Worm (Caenorhabditis elegans): ENCODE data around the gene Y26E6A.3.

Y26E6A.3 gene

ce11 chrX:13903769-13904168 lies 6.0 kb downstream of the Y26E6A.3 start:
- TF ChIP-seq elt-1 (tag; optimal IDR thresholded peaks at IDR 0.05; ENCODE audit: borderline replicate concordance, insufficient read depth) (no peak), flh-1 (GFP tag; optimal IDR thresholded peaks at IDR 0.05) (no peak), bed-3 (GFP tag; optimal IDR thresholded peaks at IDR 0.05) (no peak), ceh-43 (GFP tag; optimal IDR thresholded peaks at IDR 0.05) (no peak)

- TF ChIP-seq nhr-76 (tag; optimal IDR thresholded peaks at IDR 0.05) (no peak), lin-13 (tag; optimal IDR thresholded peaks at IDR 0.05) (no peak), ceh-43 (GFP tag; optimal IDR thresholded peaks at IDR 0.05) (no peak)
Measured at ce11 chrX:13903328-13903727, 6.4 kb downstream of the Y26E6A.3 start, which contains the start of gene sra-39. Gene sra-39 (minus strand): TSS chrX:13903428.

ce11 chrX:13900047-13900446 lies 9.7 kb downstream of the Y26E6A.3 start, which contains the start of gene sra-38:
Gene sra-38 (minus strand): TSS chrX:13900147.
- TF ChIP-seq ztf-11 (tag; optimal IDR thresholded peaks at IDR 0.05) (no peak), mab-5 (tag; optimal IDR thresholded peaks at IDR 0.05) (no peak), unc-39 (tag; optimal IDR thresholded peaks at IDR 0.05) (no peak)

- TF ChIP-seq ham-2 (GFP tag; optimal IDR thresholded peaks at IDR 0.05) = no peak
- no peak for TF ChIP-seq cnd-1 (tag; optimal IDR thresholded peaks at IDR 0.05)
- no peak for TF ChIP-seq lin-32 (GFP tag; optimal IDR thresholded peaks at IDR 0.05)
- no peak for TF ChIP-seq pha-4 (tag; optimal IDR thresholded peaks at IDR 0.05)
- no peak for TF ChIP-seq unc-39 (tag; optimal IDR thresholded peaks at IDR 0.05)
- no peak for TF ChIP-seq sem-2 (GFP tag; optimal IDR thresholded peaks at IDR 0.05)
- no peak for TF ChIP-seq ztf-11 (tag; optimal IDR thresholded peaks at IDR 0.05)
- TF ChIP-seq hlh-1 (tag; optimal IDR thresholded peaks at IDR 0.05) = no peak
- no peak for TF ChIP-seq ces-1 (GFP tag; optimal IDR thresholded peaks at IDR 0.05)
- TF ChIP-seq unc-120 (tag; optimal IDR thresholded peaks at IDR 0.05; ENCODE audit: poor library complexity, severe bottlenecking) = no peak
- no peak for TF ChIP-seq ceh-39 (tag; optimal IDR thresholded peaks at IDR 0.05)
- no peak for TF ChIP-seq nhr-237 (tag; optimal IDR thresholded peaks at IDR 0.05)
- no peak for TF ChIP-seq lsy-2 (tag; optimal IDR thresholded peaks at IDR 0.05)
- TF ChIP-seq nhr-2 (tag; optimal IDR thresholded peaks at IDR 0.05) = no peak
- no peak for TF ChIP-seq unc-62 (GFP tag; optimal IDR thresholded peaks at IDR 0.05)
- TF ChIP-seq drap-1 (GFP tag; optimal IDR thresholded peaks at IDR 0.05) = no peak
- TF ChIP-seq zip-8 (tag; optimal IDR thresholded peaks at IDR 0.05) = no peak
Measured at ce11 chrX:13893256-13893655, 16.5 kb downstream of the Y26E6A.3 start, which contains the start of gene sra-37. Gene sra-37 (minus strand): TSS chrX:13893356.

ce11 chrX:13886195-13886594 lies 23.6 kb downstream of the Y26E6A.3 start:
- TF ChIP-seq nhr-2 (tag; optimal IDR thresholded peaks at IDR 0.05) (peak; percentile 17), mls-2 (tag; optimal IDR thresholded peaks at IDR 0.05) (no peak), tbx-8 (GFP tag; optimal IDR thresholded peaks at IDR 0.05) (no peak), mab-5 (tag; optimal IDR thresholded peaks at IDR 0.05) (no peak), nhr-237 (tag; optimal IDR thresholded peaks at IDR 0.05) (no peak), lin-13 (tag; optimal IDR thresholded peaks at IDR 0.05) (no peak)

ce11 chrX:13885131-13885530 lies 24.6 kb downstream of the Y26E6A.3 start:
- TF ChIP-seq ceh-83 (GFP tag; optimal IDR thresholded peaks at IDR 0.05) = no peak
- no peak for TF ChIP-seq snpc-4 (tag; optimal IDR thresholded peaks at IDR 0.05)
- no peak for TF ChIP-seq M03D4.4 (tag; optimal IDR thresholded peaks at IDR 0.05)
- TF ChIP-seq lsy-2 (tag; optimal IDR thresholded peaks at IDR 0.05) = no peak

- TF ChIP-seq ham-2 (GFP tag; optimal IDR thresholded peaks at IDR 0.05) (no peak), M03D4.4 (tag; optimal IDR thresholded peaks at IDR 0.05) (no peak), drap-1 (GFP tag; optimal IDR thresholded peaks at IDR 0.05) (no peak), nhr-28 (tag; optimal IDR thresholded peaks at IDR 0.05) (no peak), snpc-4 (tag; optimal IDR thresholded peaks at IDR 0.05) (no peak), unc-62 (GFP tag; optimal IDR thresholded peaks at IDR 0.05) (no peak), tbx-8 (GFP tag; optimal IDR thresholded peaks at IDR 0.05) (no peak), nhr-237 (tag; optimal IDR thresholded peaks at IDR 0.05) (no peak), hlh-1 (tag; optimal IDR thresholded peaks at IDR 0.05) (no peak), cnd-1 (tag; optimal IDR thresholded peaks at IDR 0.05) (no peak), elt-1 (tag; optimal IDR thresholded peaks at IDR 0.05; ENCODE audit: borderline replicate concordance, insufficient read depth) (no peak)
Measured at ce11 chrX:13884157-13884556, 25.6 kb downstream of the Y26E6A.3 start.
